Worm (Caenorhabditis elegans): ENCODE results near the gene srbc-31.

Gene srbc-31

DNA sequence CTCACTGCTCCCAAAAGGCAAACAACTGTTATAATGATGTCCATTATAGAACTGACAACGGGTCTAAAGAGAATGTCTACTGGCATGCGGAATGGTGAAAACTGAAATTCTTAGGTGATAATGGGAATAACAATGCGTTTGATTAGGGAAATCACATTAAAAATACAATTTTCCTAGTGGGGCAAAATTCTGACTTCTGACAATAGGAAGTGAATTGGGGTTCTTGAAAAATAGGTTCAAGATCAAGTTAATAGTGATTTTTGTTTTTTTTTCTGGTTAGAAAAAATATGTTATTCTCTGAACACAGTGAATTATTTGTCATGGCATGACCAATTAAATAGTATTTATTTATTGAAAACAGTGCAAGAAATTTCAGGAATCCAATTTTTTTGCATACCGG, 9.5 kb upstream of the srbc-31 start, which contains the start of gene srbc-32:
TSS of gene srbc-32 (minus strand) at position 101 of the 400 bp plus-strand sequence.
- TF ChIP-seq cey-2 (tag; optimal IDR thresholded peaks at IDR 0.05; ENCODE audit: borderline replicate concordance, insufficient read depth) (no peak), fos-1 (tag; optimal IDR thresholded peaks at IDR 0.05) (no peak), hif-1 (tag; optimal IDR thresholded peaks at IDR 0.05) (no peak), ztf-11 (tag; optimal IDR thresholded peaks at IDR 0.05) (no peak), mxl-3 (GFP tag; optimal IDR thresholded peaks at IDR 0.05) (no peak), F10B5.3 (tag; optimal IDR thresholded peaks at IDR 0.05) (no peak), Y75B8A.6 (GFP tag; IDR thresholded peaks at IDR 0.05) (no peak), nhr-111 (GFP tag; optimal IDR thresholded peaks at IDR 0.05) (no peak), nhr-76 (tag; optimal IDR thresholded peaks at IDR 0.05) (no peak)

DNA sequence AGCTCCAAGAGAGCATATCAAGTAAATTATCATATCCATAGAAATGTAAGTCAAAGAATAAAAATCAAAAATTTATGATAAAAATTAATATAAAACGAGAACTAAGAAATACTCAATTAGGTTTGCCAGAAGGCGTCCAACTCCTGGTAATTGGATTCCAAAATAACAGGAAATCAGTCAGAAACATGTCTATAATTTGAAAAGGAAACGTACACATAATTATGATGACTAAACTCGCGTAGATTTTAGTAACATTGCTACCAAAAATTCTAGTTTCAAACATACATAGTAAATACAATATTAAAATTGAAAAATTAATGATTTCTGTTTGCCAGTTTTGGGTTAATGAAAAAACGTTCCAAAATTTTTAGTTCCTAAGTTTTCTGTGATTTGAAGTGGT, 7.3 kb upstream of the srbc-31 start, which contains the start of gene srbc-33:
TSS of gene srbc-33 (minus strand) at position 101 of the 400 bp plus-strand sequence.
- TF ChIP-seq aha-1 (tag), result peak; percentile 3
- no peak for TF ChIP-seq nhr-6 (tag; optimal IDR thresholded peaks at IDR 0.05)

ce11 chrV:3482550-3483002, 5.2 kb upstream of the srbc-31 start, which contains the start of gene lys-7:
Gene lys-7 (minus strand): TSS chrV:3482600.
- TF ChIP-seq daf-16 (GFP tag; optimal IDR thresholded peaks at IDR 0.05), result no peak
- peak; percentile 96 for TF ChIP-seq daf-16 (tag; optimal IDR thresholded peaks at IDR 0.05)
- TF ChIP-seq lin-29 (GFP tag; IDR thresholded peaks at IDR 0.05), result no peak
- no peak for TF ChIP-seq nhr-48 (tag; optimal IDR thresholded peaks at IDR 0.05)

- TF ChIP-seq daf-8 (GFP tag; IDR thresholded peaks at IDR 0.05), result no peak
- TF ChIP-seq spr-1 (tag; optimal IDR thresholded peaks at IDR 0.05), result no peak
- no peak for TF ChIP-seq arid-1 (GFP tag; conservative IDR thresholded peaks at IDR 0.05)
- no peak for TF ChIP-seq attf-4 (tag; optimal IDR thresholded peaks at IDR 0.05)
- TF ChIP-seq lim-7 (GFP tag; IDR thresholded peaks at IDR 0.05), result no peak
- TF ChIP-seq unc-39 (tag; optimal IDR thresholded peaks at IDR 0.05), result no peak
- no peak for TF ChIP-seq zip-11 (GFP tag; IDR thresholded peaks at IDR 0.05)
- no peak for TF ChIP-seq Y5F2A.4 (GFP tag; optimal IDR thresholded peaks at IDR 0.05)
- no peak for TF ChIP-seq madf-5 (GFP tag; IDR thresholded peaks at IDR 0.05)
- no peak for TF ChIP-seq duxl-1 (tag; optimal IDR thresholded peaks at IDR 0.05; ENCODE audit: poor library complexity)
- no peak for TF ChIP-seq zip-2 (tag; optimal IDR thresholded peaks at IDR 0.05)
- TF ChIP-seq dve-1 (tag; optimal IDR thresholded peaks at IDR 0.05; ENCODE audit: insufficient read depth), result no peak
- TF ChIP-seq fkh-10 (GFP tag; optimal IDR thresholded peaks at IDR 0.05), result no peak
- no peak for TF ChIP-seq hmg-1.1 (GFP tag; IDR thresholded peaks at IDR 0.05)
- TF ChIP-seq ceh-82 (tag; optimal IDR thresholded peaks at IDR 0.05), result no peak
- no peak for TF ChIP-seq lin-13 (GFP tag; optimal IDR thresholded peaks at IDR 0.05)
- no peak for TF ChIP-seq nhr-76 (tag; optimal IDR thresholded peaks at IDR 0.05)
- no peak for TF ChIP-seq dmd-9 (GFP tag; IDR thresholded peaks at IDR 0.05)
- no peak for TF ChIP-seq dmd-6 (GFP tag; IDR thresholded peaks at IDR 0.05)
- TF ChIP-seq daf-19 (GFP tag; conservative IDR thresholded peaks at IDR 0.05), result no peak
These were observed 3.0 kb upstream of the srbc-31 start, which contains the start of gene srbc-30 for ce11 chrV:3480346-3480745. Gene srbc-30 (minus strand): TSS chrV:3480446.

DNA sequence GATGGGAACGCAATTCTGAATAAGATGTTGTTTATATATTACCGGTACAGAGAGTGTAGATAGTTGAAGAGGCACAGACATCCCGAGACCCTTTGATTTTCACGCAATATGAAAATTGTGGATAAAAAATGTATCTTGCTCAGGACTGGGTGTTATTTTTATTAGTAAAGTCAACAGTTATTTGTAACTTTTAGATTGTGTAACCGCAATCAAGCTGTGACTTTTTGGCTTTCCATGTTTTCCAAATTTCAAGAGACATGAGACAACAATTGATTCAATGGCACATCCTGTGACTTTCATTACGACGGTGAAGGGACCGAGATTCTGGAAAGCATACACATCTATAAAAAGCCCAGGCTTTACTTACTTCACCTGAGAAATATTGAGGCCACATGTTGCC, 1.2 kb downstream of the srbc-31 start:
- TF ChIP-seq unc-62 (GFP tag; optimal IDR thresholded peaks at IDR 0.05 in 1 of 2) (peak in 1 of 2 experiments; percentile 97), unc-62 (tag; optimal IDR thresholded peaks at IDR 0.05) (no peak), snpc-4 (tag; optimal IDR thresholded peaks at IDR 0.05) (no peak)

Measured in whole organism, L4 larva.